ENCODE assay signal across 3 worm cellular contexts in the genomic region with DNA sequence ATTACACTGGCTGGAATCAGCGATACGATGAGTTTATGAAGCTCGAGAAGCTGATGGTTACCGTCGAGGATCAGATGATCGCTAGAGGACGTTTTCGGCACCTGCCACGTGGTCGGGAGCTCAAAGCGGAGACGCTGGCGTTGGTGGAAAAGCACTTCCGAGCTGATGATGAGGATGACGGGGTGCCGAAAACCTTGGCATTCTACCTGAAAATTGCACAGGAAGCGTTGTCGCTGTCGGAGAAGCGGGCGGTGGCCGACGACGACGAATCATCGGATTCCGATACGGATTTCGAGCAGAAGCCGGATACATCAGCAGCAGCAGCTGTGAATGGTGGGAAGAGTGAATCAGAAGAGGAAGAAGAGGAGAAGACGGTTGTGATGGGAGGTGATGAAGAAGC.
A peak's percentile ranks its signal among the peaks of the same experiment; 100 is the strongest.
TF ChIP-seq lines count a peak whose summit lies in the region.

No protein-coding gene starts in this region.

TF ChIP-seq in whole organism, L4 larva, 104 proteins besides CTCF, POLR2A, EP300 and RAD21:
- TF ChIP-seq set-16 (GFP tag; IDR thresholded peaks at IDR 0.05; lab: Robert Waterston, UW) (peak; percentile 75), lin-1 (GFP tag; IDR thresholded peaks at IDR 0.05; lab: Robert Waterston, UW) (no peak)

TF ChIP-seq in whole organism, late embryonic, 69 proteins besides CTCF, POLR2A, EP300 and RAD21:
- peak; percentile 77 for TF ChIP-seq elt-4 (tag; optimal IDR thresholded peaks at IDR 0.05; lab: Kevin White, UChicago)
- no peak for TF ChIP-seq dmd-4 (tag; optimal IDR thresholded peaks at IDR 0.05; lab: Kevin White, UChicago; ENCODE audit: borderline replicate concordance)

TF ChIP-seq in whole organism, young adult, 124 proteins besides CTCF, POLR2A, EP300 and RAD21:
- TF ChIP-seq F37B4.10 (GFP tag; IDR thresholded peaks at IDR 0.05; lab: Robert Waterston, UW) (0 out of 2 replicates have a peak, but pooled peaks have one; percentile 20), egrh-3 (GFP tag; IDR thresholded peaks at IDR 0.05; lab: Robert Waterston, UW) (peak; percentile 47; the same call in 1 of the 2 replicates), zfh-2 (GFP tag; conservative IDR thresholded peaks at IDR 0.05; lab: Robert Waterston, UW) (peak; percentile 85), atf-7 (tag; optimal IDR thresholded peaks at IDR 0.05; lab: Kevin White, UChicago) (no peak)
